Worm (Caenorhabditis elegans): ENCODE measurements around the gene nhr-221.

DNA sequence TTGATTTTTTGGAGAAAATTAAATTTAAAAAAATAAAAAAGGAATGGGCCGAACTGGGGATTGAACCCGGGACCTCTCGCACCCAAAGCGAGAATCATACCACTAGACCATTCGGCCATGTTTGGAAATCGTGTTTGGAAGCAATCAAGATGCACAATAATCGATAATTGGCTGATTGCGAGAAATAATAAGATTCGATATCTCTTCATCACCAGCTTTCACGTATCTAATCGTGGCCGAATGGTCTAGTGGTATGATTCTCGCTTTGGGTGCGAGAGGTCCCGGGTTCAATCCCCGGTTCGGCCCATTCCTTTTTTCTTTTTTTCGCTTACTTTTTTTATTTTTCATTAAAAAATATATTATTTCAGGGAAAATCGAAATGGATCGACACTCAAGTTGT lies 46.9 kb upstream of the nhr-221 start:
- TF ChIP-seq tbx-9 (tag; optimal IDR thresholded peaks at IDR 0.05; ENCODE audit: borderline replicate concordance) (no peak), nhr-179 (tag; optimal IDR thresholded peaks at IDR 0.05) (no peak), aptf-3 (GFP tag; IDR thresholded peaks at IDR 0.05) (0 out of 2 replicates have a peak, but pooled peaks have one; percentile 21)

Measured in whole organism, young adult.